Worm (Caenorhabditis elegans) whole organism, mixed stage, embryonic: Measurements from ENCODE around the gene C54G7.1.

Experiments
- blmp-1 ChIP-seq: fragments of 150-350 bp; optimal IDR thresholded peaks from 2 replicates; lab custom pipeline; 2014; ENCODE audit warnings: missing biosample characterization, missing genetic modification characterization
- lin-13 ChIP-seq: fragments of 150-350 bp; optimal IDR thresholded peaks from 2 replicates; lab custom pipeline; 2014; ENCODE audit warnings: missing biosample characterization, missing genetic modification characterization
- nhr-237 ChIP-seq: fragments of 150-350 bp; optimal IDR thresholded peaks from 2 replicates; lab custom pipeline; 2014; ENCODE audit warnings: missing biosample characterization, missing genetic modification characterization
- pha-4 ChIP-seq: fragments of 150-350 bp; optimal IDR thresholded peaks from 2 replicates; lab custom pipeline; 2018; ENCODE audit warnings: missing biosample characterization, missing genetic modification reagents, missing genetic modification characterization
- tbx-8 ChIP-seq: fragments of 200-800 bp; sonication (Bioruptor generic); optimal IDR thresholded peaks from 2 replicates; lab custom pipeline; 2018; ENCODE audit warnings: mild to moderate bottlenecking, missing genetic modification characterization, moderate library complexity, missing compliant biosample characterization
- unc-62 ChIP-seq: fragments of 150-350 bp; optimal IDR thresholded peaks from 2 replicates; lab custom pipeline; 2014; ENCODE audit warnings: missing biosample characterization, missing genetic modification reagents, missing genetic modification characterization

ce11 chrX:5517844-5518243, 25.9 kb upstream of the C54G7.1 start:
- TF ChIP-seq nhr-237 (tag; lab: Kevin White, UChicago) (no peak), blmp-1 (tag; lab: Kevin White, UChicago) (no peak), lin-13 (tag; lab: Kevin White, UChicago) (no peak), pha-4 (no peak), tbx-8 (GFP tag; lab: Kevin White, UChicago) (no peak), unc-62 (GFP tag; lab: Kevin White, UChicago) (no peak)
